Comparison of ENCODE assay signal across 4 worm cellular contexts in the genomic region with DNA sequence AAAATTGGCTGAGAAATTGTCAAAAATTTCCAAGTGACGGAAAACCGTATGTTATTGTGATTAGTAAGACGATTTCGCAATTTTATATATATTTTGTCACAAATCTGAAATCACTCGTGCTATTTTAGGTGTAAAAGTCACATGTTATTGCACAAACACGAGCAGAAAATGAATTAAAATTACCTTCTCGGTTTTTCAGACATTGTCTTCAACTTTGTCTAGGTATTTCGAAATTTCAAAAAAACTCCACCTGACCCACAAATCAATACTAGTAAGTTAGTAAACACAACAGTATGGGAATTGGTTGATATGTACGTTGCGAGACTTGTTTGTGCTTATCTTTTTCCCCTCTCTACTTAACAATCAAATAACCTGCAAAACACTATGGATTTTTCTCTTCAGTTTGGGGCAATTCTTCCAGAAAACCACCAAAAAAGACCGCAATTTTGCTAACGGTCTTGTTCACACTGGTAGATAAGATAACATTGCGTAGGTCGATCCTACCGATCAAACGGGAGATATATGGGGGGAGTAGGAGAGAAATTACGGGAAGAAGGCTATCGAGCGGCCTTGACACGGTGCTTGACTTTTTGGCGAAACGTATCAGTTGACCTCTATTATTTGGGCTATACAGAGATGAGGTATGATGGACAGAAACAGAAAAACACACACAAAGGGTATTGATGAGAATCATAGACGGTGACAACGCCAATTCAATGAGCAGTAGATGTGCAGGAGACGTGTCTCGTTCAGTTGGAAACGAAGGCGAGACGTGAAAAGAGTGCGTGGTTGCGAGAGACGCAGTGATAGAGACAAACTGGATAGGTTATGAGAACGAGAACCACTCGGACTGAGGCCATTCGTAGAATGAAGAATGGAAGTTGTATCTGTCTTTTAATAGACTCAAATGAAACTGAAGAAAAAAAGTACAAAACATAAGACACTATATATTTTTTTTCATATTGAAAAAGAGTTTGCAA.
TF ChIP-seq lines count a peak whose summit lies in the region.

A gene (minus strand): TSS at position 308 of the 980 bp plus-strand sequence.

TF ChIP-seq in whole organism, L2 larva, 48 proteins besides CTCF, POLR2A, EP300 and RAD21:
- TF ChIP-seq nhr-21 (tag; optimal IDR thresholded peaks at IDR 0.05; lab: Kevin White, UChicago) (peak; percentile 48), nhr-10 (tag; optimal IDR thresholded peaks at IDR 0.05; lab: Kevin White, UChicago) (no peak), C34F6.9 (tag; optimal IDR thresholded peaks at IDR 0.05; lab: Kevin White, UChicago) (peak; percentile 10), zag-1 (tag; optimal IDR thresholded peaks at IDR 0.05; lab: Kevin White, UChicago) (no peak), ceh-16 (tag; optimal IDR thresholded peaks at IDR 0.05; lab: Kevin White, UChicago) (peak; percentile 28), nhr-23 (tag; optimal IDR thresholded peaks at IDR 0.05; lab: Kevin White, UChicago) (peak; percentile 76), sma-9 (GFP tag; optimal IDR thresholded peaks at IDR 0.05; lab: Kevin White, UChicago) (peak; percentile 28), sma-9 (tag; optimal IDR thresholded peaks at IDR 0.05; lab: Kevin White, UChicago) (no peak), nhr-6 (tag; optimal IDR thresholded peaks at IDR 0.05; lab: Kevin White, UChicago) (no peak), sma-3 (GFP tag; optimal IDR thresholded peaks at IDR 0.05; lab: Kevin White, UChicago) (peak; percentile 19), elt-3 (tag; optimal IDR thresholded peaks at IDR 0.05; lab: Kevin White, UChicago) (no peak), ceh-82 (tag; optimal IDR thresholded peaks at IDR 0.05; lab: Kevin White, UChicago) (no peak), elt-1 (tag; optimal IDR thresholded peaks at IDR 0.05; lab: Kevin White, UChicago) (peak; percentile 52), unc-55 (GFP tag; optimal IDR thresholded peaks at IDR 0.05; lab: Kevin White, UChicago) (peak; percentile 40), alr-1 (tag; optimal IDR thresholded peaks at IDR 0.05; lab: Kevin White, UChicago) (no peak), peb-1 (tag; optimal IDR thresholded peaks at IDR 0.05; lab: Kevin White, UChicago) (no peak), nhr-25 (tag; optimal IDR thresholded peaks at IDR 0.05; lab: Kevin White, UChicago) (peak; percentile 27), nhr-129 (tag; optimal IDR thresholded peaks at IDR 0.05; lab: Kevin White, UChicago) (peak; percentile 49), lsy-2 (tag; optimal IDR thresholded peaks at IDR 0.05; lab: Kevin White, UChicago) (peak in 1 of 2 experiments; percentile 9)

TF ChIP-seq in whole organism, L4 larva, 104 proteins besides CTCF, POLR2A, EP300 and RAD21:
- peak; percentile 30 for TF ChIP-seq mes-2 (tag; optimal IDR thresholded peaks at IDR 0.05; lab: Kevin White, UChicago; ENCODE audit: poor library complexity, severe bottlenecking)
- peak; percentile 34 for TF ChIP-seq hmg-1.1 (GFP tag; IDR thresholded peaks at IDR 0.05; lab: Robert Waterston, UW)
- no peak for TF ChIP-seq duxl-1 (tag; optimal IDR thresholded peaks at IDR 0.05; lab: Kevin White, UChicago; ENCODE audit: poor library complexity)
- TF ChIP-seq rbr-2 (tag; optimal IDR thresholded peaks at IDR 0.05; lab: Kevin White, UChicago) = peak; percentile 10
- TF ChIP-seq daf-16 (GFP tag; optimal IDR thresholded peaks at IDR 0.05; lab: Kevin White, UChicago) = no peak
- TF ChIP-seq daf-16 (tag; optimal IDR thresholded peaks at IDR 0.05; lab: Kevin White, UChicago) = peak; percentile 42
- TF ChIP-seq nhr-6 (tag; optimal IDR thresholded peaks at IDR 0.05; lab: Kevin White, UChicago) = no peak
- TF ChIP-seq gei-8 (GFP tag; optimal IDR thresholded peaks at IDR 0.05; lab: Kevin White, UChicago) = no peak
- peak in 1 of 2 experiments; percentile 25 for TF ChIP-seq lsy-2 (tag; optimal IDR thresholded peaks at IDR 0.05; lab: Kevin White, UChicago)
- TF ChIP-seq Y48G9A.11 (GFP tag; IDR thresholded peaks at IDR 0.05; lab: Robert Waterston, UW) = no peak
- no peak for TF ChIP-seq madf-9 (GFP tag; conservative IDR thresholded peaks at IDR 0.05; lab: Robert Waterston, UW)
- TF ChIP-seq aha-1 (tag; lab: Kevin White, UChicago) = peak; percentile 68
- peak; percentile 28 for TF ChIP-seq dve-1 (tag; optimal IDR thresholded peaks at IDR 0.05; lab: Kevin White, UChicago; ENCODE audit: insufficient read depth)
- peak; percentile 48 for TF ChIP-seq spr-3 (GFP tag; optimal IDR thresholded peaks at IDR 0.05; lab: Kevin White, UChicago)
- TF ChIP-seq unc-62 (GFP tag; optimal IDR thresholded peaks at IDR 0.05 in 1 of 2; lab: Kevin White, UChicago) = peak in 1 of 2 experiments; percentile 72
- TF ChIP-seq unc-62 (tag; optimal IDR thresholded peaks at IDR 0.05; lab: Kevin White, UChicago) = no peak
- peak; percentile 16 for TF ChIP-seq hlh-30 (tag; optimal IDR thresholded peaks at IDR 0.05; lab: Kevin White, UChicago; ENCODE audit: insufficient read depth)
- TF ChIP-seq nhr-25 (tag; optimal IDR thresholded peaks at IDR 0.05; lab: Kevin White, UChicago; ENCODE audit: borderline replicate concordance, insufficient read depth) = peak; percentile 71

TF ChIP-seq in whole organism, late embryonic, 69 proteins besides CTCF, POLR2A, EP300 and RAD21 (continues in another document):
- TF ChIP-seq rnt-1 (tag; optimal IDR thresholded peaks at IDR 0.05; lab: Kevin White, UChicago) = peak; percentile 69
- no peak for TF ChIP-seq hlh-13 (GFP tag; optimal IDR thresholded peaks at IDR 0.05; lab: Kevin White, UChicago)
- TF ChIP-seq ceh-30 (tag; optimal IDR thresholded peaks at IDR 0.05; lab: Kevin White, UChicago) = no peak
- no peak for TF ChIP-seq K02D7.2 (tag; optimal IDR thresholded peaks at IDR 0.05; lab: Kevin White, UChicago)
- no peak for TF ChIP-seq ceh-6 (GFP tag; optimal IDR thresholded peaks at IDR 0.05; lab: Kevin White, UChicago)
- no peak for TF ChIP-seq pat-9 (tag; optimal IDR thresholded peaks at IDR 0.05; lab: Kevin White, UChicago)
- no peak for TF ChIP-seq Y22D7AL.16 (tag; optimal IDR thresholded peaks at IDR 0.05; lab: Kevin White, UChicago)
- no peak for TF ChIP-seq ceh-14 (tag; optimal IDR thresholded peaks at IDR 0.05; lab: Kevin White, UChicago)
- TF ChIP-seq pha-4 (tag; optimal IDR thresholded peaks at IDR 0.05; lab: Kevin White, UChicago) = no peak
- TF ChIP-seq tbx-2 (tag; optimal IDR thresholded peaks at IDR 0.05; lab: Kevin White, UChicago) = peak; percentile 11
- no peak for TF ChIP-seq C08G9.2 (tag; optimal IDR thresholded peaks at IDR 0.05; lab: Kevin White, UChicago)
- no peak for TF ChIP-seq unc-86 (tag; optimal IDR thresholded peaks at IDR 0.05; lab: Kevin White, UChicago)
- TF ChIP-seq sdc-2 (tag; optimal IDR thresholded peaks at IDR 0.05; lab: Kevin White, UChicago) = peak; percentile 2
- TF ChIP-seq fkh-10 (GFP tag; optimal IDR thresholded peaks at IDR 0.05; lab: Kevin White, UChicago) = no peak
- TF ChIP-seq ref-2 (tag; optimal IDR thresholded peaks at IDR 0.05; lab: Kevin White, UChicago) = no peak
- no peak for TF ChIP-seq ama-1 (optimal IDR thresholded peaks at IDR 0.05; lab: Kevin White, UChicago)
- TF ChIP-seq unc-55 (GFP tag; optimal IDR thresholded peaks at IDR 0.05; lab: Kevin White, UChicago) = peak; percentile 11
- TF ChIP-seq dmd-4 (tag; optimal IDR thresholded peaks at IDR 0.05; lab: Kevin White, UChicago; ENCODE audit: borderline replicate concordance) = no peak
- no peak for TF ChIP-seq dve-1 (tag; optimal IDR thresholded peaks at IDR 0.05; lab: Kevin White, UChicago)
- TF ChIP-seq ceh-45 (GFP tag; IDR thresholded peaks at IDR 0.05; lab: Robert Waterston, UW) = no peak
- TF ChIP-seq pax-1 (tag; optimal IDR thresholded peaks at IDR 0.05; lab: Kevin White, UChicago) = no peak
- no peak for TF ChIP-seq madf-2 (tag; optimal IDR thresholded peaks at IDR 0.05; lab: Kevin White, UChicago)
- no peak for TF ChIP-seq pag-3 (tag; optimal IDR thresholded peaks at IDR 0.05; lab: Kevin White, UChicago; ENCODE audit: borderline replicate concordance)
- no peak for TF ChIP-seq nhr-11 (tag; optimal IDR thresholded peaks at IDR 0.05; lab: Kevin White, UChicago)

TF ChIP-seq in whole organism, mixed stage, embryonic, 35 proteins besides CTCF, POLR2A, EP300 and RAD21:
- TF ChIP-seq mep-1 (tag; optimal IDR thresholded peaks at IDR 0.05; lab: Kevin White, UChicago) = no peak
- no peak for TF ChIP-seq elt-3 (tag; optimal IDR thresholded peaks at IDR 0.05; lab: Kevin White, UChicago)
- no peak for TF ChIP-seq ceh-43 (GFP tag; optimal IDR thresholded peaks at IDR 0.05; lab: Kevin White, UChicago)
- TF ChIP-seq tbx-8 (GFP tag; optimal IDR thresholded peaks at IDR 0.05; lab: Kevin White, UChicago) = no peak
- TF ChIP-seq nhr-12 (tag; optimal IDR thresholded peaks at IDR 0.05; lab: Kevin White, UChicago) = no peak
- TF ChIP-seq unc-120 (tag; optimal IDR thresholded peaks at IDR 0.05; lab: Kevin White, UChicago; ENCODE audit: poor library complexity, severe bottlenecking) = no peak
- TF ChIP-seq M03D4.4 (tag; optimal IDR thresholded peaks at IDR 0.05; lab: Kevin White, UChicago) = no peak
- TF ChIP-seq ztf-11 (tag; optimal IDR thresholded peaks at IDR 0.05; lab: Kevin White, UChicago) = no peak
- TF ChIP-seq ces-1 (GFP tag; optimal IDR thresholded peaks at IDR 0.05; lab: Kevin White, UChicago) = peak; percentile 3
- TF ChIP-seq nhr-28 (tag; optimal IDR thresholded peaks at IDR 0.05; lab: Kevin White, UChicago) = no peak
- peak; percentile 3 for TF ChIP-seq drap-1 (GFP tag; optimal IDR thresholded peaks at IDR 0.05; lab: Kevin White, UChicago)
- no peak for TF ChIP-seq nhr-76 (tag; optimal IDR thresholded peaks at IDR 0.05; lab: Kevin White, UChicago)
- TF ChIP-seq flh-1 (GFP tag; optimal IDR thresholded peaks at IDR 0.05; lab: Kevin White, UChicago) = no peak
- no peak for TF ChIP-seq hlh-1 (tag; optimal IDR thresholded peaks at IDR 0.05; lab: Kevin White, UChicago)
- no peak for TF ChIP-seq cnd-1 (tag; optimal IDR thresholded peaks at IDR 0.05; lab: Kevin White, UChicago)
- peak; percentile 62 for TF ChIP-seq unc-62 (GFP tag; optimal IDR thresholded peaks at IDR 0.05; lab: Kevin White, UChicago)
- no peak for TF ChIP-seq lin-32 (GFP tag; optimal IDR thresholded peaks at IDR 0.05; lab: Kevin White, UChicago)
- TF ChIP-seq unc-39 (tag; optimal IDR thresholded peaks at IDR 0.05; lab: Kevin White, UChicago) = no peak
- peak; percentile 85 for TF ChIP-seq elt-1 (tag; optimal IDR thresholded peaks at IDR 0.05; lab: Kevin White, UChicago; ENCODE audit: borderline replicate concordance, insufficient read depth)
- TF ChIP-seq nhr-2 (tag; optimal IDR thresholded peaks at IDR 0.05; lab: Kevin White, UChicago) = peak; percentile 39
- TF ChIP-seq sem-2 (GFP tag; optimal IDR thresholded peaks at IDR 0.05; lab: Kevin White, UChicago) = no peak
- TF ChIP-seq ham-2 (GFP tag; optimal IDR thresholded peaks at IDR 0.05; lab: Kevin White, UChicago) = peak; percentile 81
TF ChIP-seq in whole organism, mixed stage, embryonic: peak in this region for 6.
